Fruit fly (Drosophila melanogaster): ENCODE data around the gene cad.

Gene cad

dm6 chr2L:20796758-20797514 is 26.4 kb downstream of the cad start, which contains the start of gene vari (continued):
- TF ChIP-seq CG13296 (GFP tag; optimal IDR thresholded peaks at IDR 0.05), result peak; percentile 26
- no peak for TF ChIP-seq CG11560 (tag; IDR thresholded peaks at IDR 0.05)
- TF ChIP-seq chm (GFP tag; IDR thresholded peaks at IDR 0.05), result peak; percentile 65; the same call in 1 of the 2 replicates
- TF ChIP-seq unc-4 (GFP tag; IDR thresholded peaks at IDR 0.05; ENCODE audit: partially characterized antibody), result peak; percentile 31; the same call in 1 of the 2 replicates
- TF ChIP-seq CG15696 (tag; optimal IDR thresholded peaks at IDR 0.05), result no peak
- no peak for TF ChIP-seq stwl (tag; optimal IDR thresholded peaks at IDR 0.05)
- TF ChIP-seq CG34224 (GFP tag; IDR thresholded peaks at IDR 0.05; ENCODE audit: partially characterized antibody), result peak; percentile 12; the same call in 1 of the 3 replicates
- TF ChIP-seq CG6254 (GFP tag; optimal IDR thresholded peaks at IDR 0.05), result no peak
- TF ChIP-seq Hmx (GFP tag; optimal IDR thresholded peaks at IDR 0.05), result peak; percentile 17
- no peak for TF ChIP-seq Max (GFP tag; optimal IDR thresholded peaks at IDR 0.05)
- TF ChIP-seq Atf6 (GFP tag; IDR thresholded peaks at IDR 0.05), result 0 out of 2 replicates have a peak, but pooled peaks have one; percentile 17
- TF ChIP-seq sd (tag; optimal IDR thresholded peaks at IDR 0.05), result no peak
- TF ChIP-seq amos (GFP tag; IDR thresholded peaks at IDR 0.05; ENCODE audit: partially characterized antibody), result peak; percentile 19; the same call in 1 of the 2 replicates
- TF ChIP-seq Lim3 (GFP tag; IDR thresholded peaks at IDR 0.05), result no peak
- TF ChIP-seq HHEX (GFP tag; optimal IDR thresholded peaks at IDR 0.05), result no peak
- TF ChIP-seq slou (GFP tag; optimal IDR thresholded peaks at IDR 0.05), result no peak
- peak; percentile 19 for TF ChIP-seq CG18476 (GFP tag; optimal IDR thresholded peaks at IDR 0.05)
- TF ChIP-seq bab2 (GFP tag; optimal IDR thresholded peaks at IDR 0.05), result no peak
- peak; percentile 6 for TF ChIP-seq Hmr (GFP tag; optimal IDR thresholded peaks at IDR 0.05)
- no peak for TF ChIP-seq CG12391 (tag; optimal IDR thresholded peaks at IDR 0.05)
- TF ChIP-seq Opbp (GFP tag; IDR thresholded peaks at IDR 0.05; ENCODE audit: partially characterized antibody), result no peak
- no peak for TF ChIP-seq D19A (tag; optimal IDR thresholded peaks at IDR 0.05)
- TF ChIP-seq CG6272 (GFP tag; IDR thresholded peaks at IDR 0.05), result no peak
- no peak for TF ChIP-seq aop (GFP tag; IDR thresholded peaks at IDR 0.05)
- TF ChIP-seq psq (GFP tag; optimal IDR thresholded peaks at IDR 0.05), result no peak
- TF ChIP-seq trh (GFP tag; optimal IDR thresholded peaks at IDR 0.05), result no peak
- no peak for TF ChIP-seq jing (GFP tag; optimal IDR thresholded peaks at IDR 0.05)
- TF ChIP-seq CG18599 (GFP tag; optimal IDR thresholded peaks at IDR 0.05), result peak; percentile 7
- TF ChIP-seq dysf (GFP tag; IDR thresholded peaks at IDR 0.05), result peak; percentile 51; the same call in 1 of the 3 replicates
- no peak for TF ChIP-seq CG6813 (GFP tag; optimal IDR thresholded peaks at IDR 0.05)
- TF ChIP-seq nom (GFP tag; optimal IDR thresholded peaks at IDR 0.05), result peak; percentile 47
- TF ChIP-seq Rfx (GFP tag; IDR thresholded peaks at IDR 0.05), result no peak
- peak; percentile 18 for TF ChIP-seq pb (GFP tag; optimal IDR thresholded peaks at IDR 0.05)
- peak; percentile 1 for TF ChIP-seq mirr (GFP tag; optimal IDR thresholded peaks at IDR 0.05)
- TF ChIP-seq CG12071 (GFP tag; optimal IDR thresholded peaks at IDR 0.05), result peak; percentile 20
- no peak for TF ChIP-seq Elba2 (GFP tag; optimal IDR thresholded peaks at IDR 0.05)
- no peak for TF ChIP-seq dmrt11E (tag; optimal IDR thresholded peaks at IDR 0.05)
- TF ChIP-seq MTF-1 (GFP tag; optimal IDR thresholded peaks at IDR 0.05; ENCODE audit: borderline replicate concordance), result no peak
- TF ChIP-seq Adf1 (GFP tag; IDR thresholded peaks at IDR 0.05), result no peak
- TF ChIP-seq Nf-YC (tag; optimal IDR thresholded peaks at IDR 0.05), result no peak
- peak; percentile 40; the same call in 2 of the 3 replicates for TF ChIP-seq Dbx (GFP tag; IDR thresholded peaks at IDR 0.05)
- TF ChIP-seq br (optimal IDR thresholded peaks at IDR 0.05), result no peak
- 0 out of 2 replicates have a peak, but pooled peaks have one; percentile 50 for TF ChIP-seq Dref (GFP tag; IDR thresholded peaks at IDR 0.05)

Data from whole organism, embryonic.